Fruit fly (Drosophila melanogaster): ENCODE measurements around the gene Tpc1.

The Tpc1 gene

DNA sequence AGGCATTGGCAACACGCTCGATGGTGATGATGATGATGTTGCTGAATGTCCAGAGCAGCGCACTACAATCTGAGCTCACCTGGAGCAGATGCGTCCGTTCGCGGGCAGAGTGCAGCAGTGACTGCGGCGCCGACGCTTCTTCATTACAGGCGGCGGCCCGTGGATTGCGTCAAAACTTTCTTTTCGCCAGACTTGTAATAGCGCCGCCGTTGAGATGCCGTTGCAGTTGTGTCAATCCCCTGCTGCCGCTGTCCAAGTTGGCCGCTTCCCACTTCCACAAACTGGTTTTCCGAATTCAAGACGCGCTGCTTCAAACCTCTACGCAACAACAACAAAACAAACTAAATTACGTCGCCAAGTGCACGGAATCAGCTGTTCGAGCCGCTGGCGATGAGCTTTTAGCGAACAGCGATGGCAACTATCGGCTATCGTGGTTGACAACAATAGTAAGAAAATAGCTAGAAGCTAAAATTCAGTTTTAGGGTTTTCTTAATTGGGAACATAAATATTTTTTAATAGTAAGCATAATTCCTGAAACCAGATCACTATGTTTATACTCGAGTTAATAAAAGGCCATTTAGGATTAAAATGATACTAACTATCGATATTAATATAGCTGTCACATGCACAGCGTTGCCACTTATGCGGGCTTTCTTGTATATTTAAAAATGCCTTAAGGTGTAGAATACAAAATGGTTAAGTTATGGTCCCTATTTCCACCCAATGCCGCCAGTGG lies at the start of gene Tpc1 (continued):
- TF ChIP-seq en (GFP tag; optimal IDR thresholded peaks at IDR 0.05) (no peak), Side (GFP tag; optimal IDR thresholded peaks at IDR 0.05) (peak; percentile 18), bigmax (GFP tag; optimal IDR thresholded peaks at IDR 0.05) (no peak), Hr51 (GFP tag; optimal IDR thresholded peaks at IDR 0.05) (peak; percentile 3 to 13), onecut (GFP tag; IDR thresholded peaks at IDR 0.05) (no peak), CG10959 (GFP tag; IDR thresholded peaks at IDR 0.05) (no peak), CG4328 (GFP tag; optimal IDR thresholded peaks at IDR 0.05) (no peak), CG3163 (GFP tag; optimal IDR thresholded peaks at IDR 0.05) (peak; percentile 7), NFAT (GFP tag; IDR thresholded peaks at IDR 0.05) (peak; percentile 20; the same call in 1 of the 2 replicates), bcd (GFP tag; optimal IDR thresholded peaks at IDR 0.05) (peak; percentile 20), gce (GFP tag; IDR thresholded peaks at IDR 0.05) (no peak), ato (GFP tag; IDR thresholded peaks at IDR 0.05; ENCODE audit: partially characterized antibody) (peak; percentile 35), dmrt11E (tag; optimal IDR thresholded peaks at IDR 0.05) (peak; percentile 30), ranshi (GFP tag; IDR thresholded peaks at IDR 0.05) (no peak), grau (tag; optimal IDR thresholded peaks at IDR 0.05) (peak; percentile 46), CG16813 (GFP tag; IDR thresholded peaks at IDR 0.05; ENCODE audit: partially characterized antibody) (peak; percentile 89), gro (GFP tag; optimal IDR thresholded peaks at IDR 0.05) (peak; percentile 63), mam (GFP tag; optimal IDR thresholded peaks at IDR 0.05) (peak; percentile 55), CG4820 (GFP tag; optimal IDR thresholded peaks at IDR 0.05) (peak; percentile 6), row (GFP tag; IDR thresholded peaks at IDR 0.05) (peak; percentile 93), Opbp (GFP tag; IDR thresholded peaks at IDR 0.05; ENCODE audit: partially characterized antibody) (peak; percentile 69), trh (GFP tag; optimal IDR thresholded peaks at IDR 0.05) (no peak), eve (GFP tag; optimal IDR thresholded peaks at IDR 0.05) (no peak), NfI (GFP tag; optimal IDR thresholded peaks at IDR 0.05) (peak; percentile 28), ci (GFP tag; IDR thresholded peaks at IDR 0.05) (peak; percentile 50; the same call in 1 of the 3 replicates), HLH54F (GFP tag; optimal IDR thresholded peaks at IDR 0.05) (peak; percentile 62)

DNA sequence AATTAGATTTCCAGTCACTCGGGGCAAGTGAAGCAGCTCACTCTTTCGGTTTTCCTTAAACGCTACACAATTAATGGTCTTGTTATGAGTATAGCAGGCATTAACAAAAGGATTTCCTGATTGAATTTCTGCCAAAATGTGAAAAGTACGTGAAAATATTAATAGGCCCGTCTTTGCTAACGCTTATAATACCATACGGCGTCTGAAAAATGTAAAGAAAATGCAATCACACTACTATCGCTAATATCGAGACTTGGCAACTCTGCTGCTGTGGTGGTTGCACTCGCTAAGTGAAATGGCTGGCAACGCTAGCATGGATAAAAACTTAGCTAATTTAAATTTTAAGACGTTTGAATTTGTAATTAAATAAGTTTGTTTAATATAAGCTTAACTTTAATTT lies 11.3 kb upstream of the Tpc1 start, which contains the start of gene CG6621:
TSS of gene CG6621 (minus strand) at position 205 of the 400 bp plus-strand sequence.
- peak; percentile 9 for TF ChIP-seq bcd (GFP tag; optimal IDR thresholded peaks at IDR 0.05)
- no peak for TF ChIP-seq Taf1 (GFP tag; IDR thresholded peaks at IDR 0.05)
- TF ChIP-seq D19A (tag; optimal IDR thresholded peaks at IDR 0.05): no peak
- TF ChIP-seq CkIIα-i1 (GFP tag; IDR thresholded peaks at IDR 0.05): no peak
- TF ChIP-seq sens (GFP tag): peak; percentile 89
- no peak for TF ChIP-seq CG4404 (GFP tag; IDR thresholded peaks at IDR 0.05)
- no peak for TF ChIP-seq usp (GFP tag; optimal IDR thresholded peaks at IDR 0.05)
- peak; percentile 43; the same call in 2 of the 3 replicates for TF ChIP-seq CG34422 (GFP tag; IDR thresholded peaks at IDR 0.05)
- no peak for TF ChIP-seq CG17829 (tag; optimal IDR thresholded peaks at IDR 0.05)
- no peak for TF ChIP-seq CG12299 (tag; optimal IDR thresholded peaks at IDR 0.05)
- TF ChIP-seq btn (GFP tag; optimal IDR thresholded peaks at IDR 0.05): no peak
- TF ChIP-seq gsb-n (tag; optimal IDR thresholded peaks at IDR 0.05): no peak
- no peak for TF ChIP-seq CG13894 (tag; optimal IDR thresholded peaks at IDR 0.05)
- peak; percentile 51 for TF ChIP-seq CHES-1-like (GFP tag; optimal IDR thresholded peaks at IDR 0.05)
- 0 out of 2 replicates have a peak, but pooled peaks have one; percentile 33 for TF ChIP-seq hbn (GFP tag; IDR thresholded peaks at IDR 0.05; ENCODE audit: partially characterized antibody)
- peak; percentile 4 for TF ChIP-seq pho (GFP tag; optimal IDR thresholded peaks at IDR 0.05)
- TF ChIP-seq pros (GFP tag; optimal IDR thresholded peaks at IDR 0.05): no peak
- TF ChIP-seq dm (GFP tag; optimal IDR thresholded peaks at IDR 0.05): peak; percentile 11
- no peak for TF ChIP-seq CG4707 (GFP tag; optimal IDR thresholded peaks at IDR 0.05)
- TF ChIP-seq repo (GFP tag; optimal IDR thresholded peaks at IDR 0.05): no peak
- TF ChIP-seq CG7987 (GFP tag; optimal IDR thresholded peaks at IDR 0.05): no peak
- TF ChIP-seq Hr78 (GFP tag; optimal IDR thresholded peaks at IDR 0.05): no peak
- TF ChIP-seq CG34224 (GFP tag; IDR thresholded peaks at IDR 0.05; ENCODE audit: partially characterized antibody): peak; percentile 52; the same call in 1 of the 3 replicates
- TF ChIP-seq CG9609 (GFP tag; optimal IDR thresholded peaks at IDR 0.05): peak; percentile 56
- no peak for TF ChIP-seq chm (GFP tag; IDR thresholded peaks at IDR 0.05)
